Worm (Caenorhabditis elegans): Measurements from ENCODE around the gene ugt-61.

Gene ugt-61

DNA sequence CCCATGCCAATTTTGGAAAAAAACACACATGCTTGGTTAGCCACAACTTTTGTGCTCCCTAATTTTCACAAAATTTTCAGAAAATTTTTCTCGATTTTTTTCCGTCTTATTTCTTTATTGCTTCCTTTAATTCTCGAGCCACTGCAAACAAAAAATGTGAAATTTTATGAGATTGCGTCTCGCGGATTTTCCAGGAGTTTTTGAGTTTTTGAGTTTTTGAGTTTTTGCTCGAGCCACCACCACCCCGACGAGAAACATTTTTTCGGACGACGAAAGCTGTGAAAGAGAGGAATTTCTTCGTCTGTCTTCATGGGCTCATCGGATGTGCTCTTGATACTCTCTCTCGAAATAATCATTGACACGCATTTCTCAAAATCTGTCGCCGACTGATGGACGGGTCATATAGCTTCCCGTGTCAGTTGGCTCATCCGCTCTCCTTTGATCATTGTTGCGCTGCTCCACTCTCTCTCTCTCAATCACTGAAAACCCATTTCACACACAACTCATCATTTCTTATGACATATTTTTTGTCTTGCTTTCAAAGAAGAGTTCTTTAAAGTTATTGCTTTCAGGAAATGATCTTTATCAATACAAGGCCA lies 35.3 kb downstream of the ugt-61 start, which contains the start of gene C18G1.1:
Gene C18G1.1 (plus strand): TSS at position 573 of the 599 bp plus-strand sequence.
- TF ChIP-seq klf-2 (GFP tag; conservative IDR thresholded peaks at IDR 0.05) (no peak), med-1 (GFP tag; optimal IDR thresholded peaks at IDR 0.05; ENCODE audit: insufficient read depth) (no peak), ref-1 (GFP tag; conservative IDR thresholded peaks at IDR 0.05) (no peak), ztf-23 (GFP tag; IDR thresholded peaks at IDR 0.05) (no peak), flt-1 (GFP tag; IDR thresholded peaks at IDR 0.05) (no peak), cog-1 (tag; optimal IDR thresholded peaks at IDR 0.05) (no peak), ztf-29 (GFP tag; IDR thresholded peaks at IDR 0.05) (no peak), tab-1 (GFP tag; IDR thresholded peaks at IDR 0.05) (no peak), T22C8.4 (GFP tag; IDR thresholded peaks at IDR 0.05) (no peak)

- TF ChIP-seq tab-1 (GFP tag; IDR thresholded peaks at IDR 0.05) = no peak
- no peak for TF ChIP-seq flt-1 (GFP tag; IDR thresholded peaks at IDR 0.05)
- no peak for TF ChIP-seq med-1 (GFP tag; optimal IDR thresholded peaks at IDR 0.05; ENCODE audit: insufficient read depth)
- TF ChIP-seq cog-1 (tag; optimal IDR thresholded peaks at IDR 0.05) = no peak
- TF ChIP-seq klf-2 (GFP tag; conservative IDR thresholded peaks at IDR 0.05) = no peak
- TF ChIP-seq ztf-23 (GFP tag; IDR thresholded peaks at IDR 0.05) = no peak
- no peak for TF ChIP-seq ref-1 (GFP tag; conservative IDR thresholded peaks at IDR 0.05)
- TF ChIP-seq T22C8.4 (GFP tag; IDR thresholded peaks at IDR 0.05) = no peak
- no peak for TF ChIP-seq ztf-29 (GFP tag; IDR thresholded peaks at IDR 0.05)
These were observed 41.1 kb downstream of the ugt-61 start, which contains the start of gene Y60C6A.1 for ce11 chrV:4783313-4783712. Gene Y60C6A.1, plus strand, starts transcription at chrV:4783613.

ce11 chrV:4785333-4785852 lies 43.2 kb downstream of the ugt-61 start, which contains the start of the genes Y60C6A.2 and Y60C6A.3:
Gene Y60C6A.2, minus strand, starts transcription at chrV:4785433.
Gene Y60C6A.3, plus strand, starts transcription at chrV:4785802.
- TF ChIP-seq tab-1 (GFP tag; IDR thresholded peaks at IDR 0.05) = no peak
- no peak for TF ChIP-seq klf-2 (GFP tag; conservative IDR thresholded peaks at IDR 0.05)
- TF ChIP-seq ztf-29 (GFP tag; IDR thresholded peaks at IDR 0.05) = no peak
- TF ChIP-seq ztf-23 (GFP tag; IDR thresholded peaks at IDR 0.05) = no peak
- TF ChIP-seq ref-1 (GFP tag; conservative IDR thresholded peaks at IDR 0.05) = no peak
- TF ChIP-seq med-1 (GFP tag; optimal IDR thresholded peaks at IDR 0.05; ENCODE audit: insufficient read depth) = no peak
- TF ChIP-seq T22C8.4 (GFP tag; IDR thresholded peaks at IDR 0.05) = no peak
- TF ChIP-seq flt-1 (GFP tag; IDR thresholded peaks at IDR 0.05) = no peak
- TF ChIP-seq cog-1 (tag; optimal IDR thresholded peaks at IDR 0.05) = no peak

ce11 chrV:4787166-4787565 lies 44.9 kb downstream of the ugt-61 start, which contains the start of gene R02F11.9:
Gene R02F11.9, plus strand, starts transcription at chrV:4787466.
- TF ChIP-seq klf-2 (GFP tag; conservative IDR thresholded peaks at IDR 0.05) = no peak
- no peak for TF ChIP-seq ztf-23 (GFP tag; IDR thresholded peaks at IDR 0.05)
- TF ChIP-seq ztf-29 (GFP tag; IDR thresholded peaks at IDR 0.05) = no peak
- no peak for TF ChIP-seq tab-1 (GFP tag; IDR thresholded peaks at IDR 0.05)
- TF ChIP-seq flt-1 (GFP tag; IDR thresholded peaks at IDR 0.05) = no peak
- no peak for TF ChIP-seq cog-1 (tag; optimal IDR thresholded peaks at IDR 0.05)
- TF ChIP-seq T22C8.4 (GFP tag; IDR thresholded peaks at IDR 0.05) = no peak
- no peak for TF ChIP-seq ref-1 (GFP tag; conservative IDR thresholded peaks at IDR 0.05)

ce11 chrV:4787836-4788235 lies 45.6 kb downstream of the ugt-61 start:
- no peak for TF ChIP-seq cog-1 (tag; optimal IDR thresholded peaks at IDR 0.05)

ce11 chrV:4788823-4789222 lies 46.6 kb downstream of the ugt-61 start, which contains the start of gene R02F11.10:
Gene R02F11.10, plus strand, starts transcription at chrV:4789123.
- no peak for TF ChIP-seq cog-1 (tag; optimal IDR thresholded peaks at IDR 0.05)
- TF ChIP-seq med-1 (GFP tag; optimal IDR thresholded peaks at IDR 0.05; ENCODE audit: insufficient read depth) = no peak
- TF ChIP-seq ref-1 (GFP tag; conservative IDR thresholded peaks at IDR 0.05) = no peak
- no peak for TF ChIP-seq ztf-23 (GFP tag; IDR thresholded peaks at IDR 0.05)
- TF ChIP-seq tab-1 (GFP tag; IDR thresholded peaks at IDR 0.05) = no peak
- TF ChIP-seq ztf-29 (GFP tag; IDR thresholded peaks at IDR 0.05) = no peak
- TF ChIP-seq klf-2 (GFP tag; conservative IDR thresholded peaks at IDR 0.05) = no peak
- TF ChIP-seq flt-1 (GFP tag; IDR thresholded peaks at IDR 0.05) = no peak

ce11 chrV:4790368-4790767 lies 48.1 kb downstream of the ugt-61 start, which contains the start of gene R02F11.12:
Gene R02F11.12, plus strand, starts transcription at chrV:4790668.
- TF ChIP-seq klf-2 (GFP tag; conservative IDR thresholded peaks at IDR 0.05) (no peak), med-1 (GFP tag; optimal IDR thresholded peaks at IDR 0.05; ENCODE audit: insufficient read depth) (no peak), ref-1 (GFP tag; conservative IDR thresholded peaks at IDR 0.05) (no peak), tab-1 (GFP tag; IDR thresholded peaks at IDR 0.05) (no peak), ztf-29 (GFP tag; IDR thresholded peaks at IDR 0.05) (no peak), T22C8.4 (GFP tag; IDR thresholded peaks at IDR 0.05) (no peak), flt-1 (GFP tag; IDR thresholded peaks at IDR 0.05) (no peak), ztf-23 (GFP tag; IDR thresholded peaks at IDR 0.05) (no peak), cog-1 (tag; optimal IDR thresholded peaks at IDR 0.05) (no peak)

DNA sequence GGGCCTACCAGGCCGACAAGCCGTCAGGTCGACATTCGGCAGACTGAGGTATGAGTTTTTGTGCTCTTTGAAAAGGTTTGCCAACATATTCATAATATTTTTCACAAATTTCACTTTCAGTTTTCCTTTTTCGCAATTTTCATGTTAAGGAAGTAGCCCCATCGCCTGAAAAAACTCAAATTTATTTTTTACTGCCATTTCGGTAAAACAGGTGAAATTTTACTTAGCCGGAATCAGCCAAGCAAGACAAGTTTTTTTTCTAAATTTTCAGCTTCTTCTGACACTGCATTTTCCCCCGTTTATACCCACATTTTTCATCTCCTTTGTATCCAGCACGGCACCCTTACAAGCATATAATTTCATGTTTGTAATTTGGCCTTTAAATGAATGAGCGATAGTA lies 49.3 kb downstream of the ugt-61 start, which contains the start of gene R02F11.11:
Gene R02F11.11 (plus strand): TSS at position 301 of the 400 bp plus-strand sequence.
- TF ChIP-seq klf-2 (GFP tag; conservative IDR thresholded peaks at IDR 0.05) = no peak
- no peak for TF ChIP-seq ztf-23 (GFP tag; IDR thresholded peaks at IDR 0.05)
- TF ChIP-seq flt-1 (GFP tag; IDR thresholded peaks at IDR 0.05) = no peak
- no peak for TF ChIP-seq tab-1 (GFP tag; IDR thresholded peaks at IDR 0.05)
- TF ChIP-seq med-1 (GFP tag; optimal IDR thresholded peaks at IDR 0.05; ENCODE audit: insufficient read depth) = no peak
- no peak for TF ChIP-seq ref-1 (GFP tag; conservative IDR thresholded peaks at IDR 0.05)
- TF ChIP-seq ztf-29 (GFP tag; IDR thresholded peaks at IDR 0.05) = no peak
- TF ChIP-seq T22C8.4 (GFP tag; IDR thresholded peaks at IDR 0.05) = no peak
- no peak for TF ChIP-seq cog-1 (tag; optimal IDR thresholded peaks at IDR 0.05)

DNA sequence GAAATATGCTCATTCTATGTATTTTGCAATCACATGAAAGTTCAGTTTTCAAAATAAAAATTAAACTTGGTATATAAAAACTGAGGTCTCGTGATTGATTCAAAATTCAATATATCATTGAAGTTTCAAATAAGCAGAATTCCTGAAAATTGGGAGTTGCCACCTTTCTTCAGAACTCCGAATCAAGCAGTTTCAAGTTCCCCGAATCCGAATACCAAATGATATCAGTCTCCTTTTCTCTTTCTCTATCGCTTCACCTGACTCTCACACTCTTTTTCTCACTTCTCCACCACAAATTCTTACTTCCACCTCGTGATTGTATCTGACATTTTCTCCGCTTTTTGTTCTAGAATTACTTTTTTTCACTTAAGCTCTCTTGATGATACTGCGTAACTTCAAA lies 52.1 kb downstream of the ugt-61 start, which contains the start of gene R02F11.2:
Gene R02F11.2 (plus strand): TSS at position 292 of the 400 bp plus-strand sequence.
- TF ChIP-seq ztf-23 (GFP tag; IDR thresholded peaks at IDR 0.05) = no peak
